Fruit fly (Drosophila melanogaster) whole organism, adult: ENCODE data around the gene CG43672.

Source experiments
- CG11617 ChIP-seq: fragments of 200-800 bp; sonication (Bioruptor generic); optimal IDR thresholded peaks from 2 replicates; lab custom pipeline; 2017; ENCODE audit warnings: mild to moderate bottlenecking, missing biosample characterization, missing genetic modification reagents, missing genetic modification characterization
- CG12768 ChIP-seq: fragments of 200-800 bp; sonication (Bioruptor generic); optimal IDR thresholded peaks from 2 replicates; lab custom pipeline; 2017; ENCODE audit warnings: missing biosample characterization, missing genetic modification characterization, mild to moderate bottlenecking, moderate library complexity, missing genetic modification reagents
- CG14711 ChIP-seq: fragments of 200-800 bp; sonication (Bioruptor generic); optimal IDR thresholded peaks from 2 replicates; lab custom pipeline; 2018; ENCODE audit warnings: missing biosample characterization, mild to moderate bottlenecking, missing genetic modification characterization, moderate library complexity
- CG1620 ChIP-seq: fragments of 200-800 bp; sonication (Bioruptor generic); optimal IDR thresholded peaks from 2 replicates; lab custom pipeline; 2016; ENCODE audit warnings: missing biosample characterization, missing genetic modification characterization
- CG33017 ChIP-seq: fragments of 200-800 bp; sonication (Bioruptor generic); optimal IDR thresholded peaks from 2 replicates; lab custom pipeline; 2018; ENCODE audit warnings: missing biosample characterization, mild to moderate bottlenecking, missing genetic modification characterization, moderate library complexity
- CG5204 ChIP-seq: fragments of 200-800 bp; sonication (Bioruptor generic); optimal IDR thresholded peaks from 2 replicates; lab custom pipeline; 2016; ENCODE audit warnings: missing biosample characterization, missing genetic modification characterization
- CG7045 ChIP-seq: fragments of 200-800 bp; sonication (Bioruptor generic); optimal IDR thresholded peaks from 2 replicates; lab custom pipeline; 2017; ENCODE audit warnings: missing biosample characterization, mild to moderate bottlenecking, missing genetic modification characterization
- CG7101 ChIP-seq: fragments of 200-800 bp; sonication (Bioruptor generic); optimal IDR thresholded peaks from 2 replicates; lab custom pipeline; 2018; ENCODE audit warnings: missing biosample characterization, mild to moderate bottlenecking, missing genetic modification characterization, moderate library complexity
- Clk ChIP-seq: fragments of 200-800 bp; sonication (Bioruptor generic); optimal IDR thresholded peaks from 2 replicates; lab custom pipeline; 2017; ENCODE audit warnings: missing biosample characterization, missing genetic modification characterization
- Crg-1 ChIP-seq: fragments of 200-800 bp; sonication (Bioruptor generic); optimal IDR thresholded peaks from 2 replicates; lab custom pipeline; 2016; ENCODE audit warnings: missing biosample characterization, missing genetic modification characterization
- Hr96 ChIP-seq: fragments of 200-800 bp; sonication (Bioruptor generic); optimal IDR thresholded peaks from 2 replicates; lab custom pipeline; 2016; ENCODE audit warnings: missing biosample characterization, missing genetic modification characterization
- Mnt ChIP-seq: fragments of 200-800 bp; sonication (Bioruptor generic); optimal IDR thresholded peaks from 2 replicates; lab custom pipeline; 2016; ENCODE audit warnings: missing biosample characterization, mild to moderate bottlenecking, missing genetic modification characterization
- bab1 ChIP-seq: fragments of 200-800 bp; sonication (Bioruptor generic); optimal IDR thresholded peaks from 3 replicates; lab custom pipeline; 2019; ENCODE audit warnings: missing biosample characterization, mild to moderate bottlenecking, missing genetic modification characterization, moderate library complexity
- cic ChIP-seq: fragments of 200-800 bp; sonication (Bioruptor generic); optimal IDR thresholded peaks from 2 replicates; lab custom pipeline; 2017; ENCODE audit warnings: missing biosample characterization, mild to moderate bottlenecking, missing genetic modification characterization, moderate library complexity
- cnc ChIP-seq, 2 experiments: fragments of >200 bp; optimal IDR thresholded peaks; 2 replicates each; lab custom pipeline; 2017
- kay ChIP-seq: fragments of 200-800 bp; sonication (Bioruptor generic); peaks from one replicate; lab custom pipeline; 2016; ENCODE audit warnings: missing biosample characterization, missing genetic modification characterization, borderline replicate concordance
- ovo ChIP-seq: fragments of 200-800 bp; sonication (Bioruptor generic); optimal IDR thresholded peaks from 2 replicates; lab custom pipeline; 2016; ENCODE audit warnings: missing biosample characterization, missing genetic modification characterization
- pad ChIP-seq: fragments of 200-800 bp; sonication (Bioruptor generic); optimal IDR thresholded peaks from 3 replicates; lab custom pipeline; 2017; ENCODE audit warnings: missing biosample characterization, missing genetic modification characterization, mild to moderate bottlenecking, moderate library complexity, missing genetic modification reagents
- tj ChIP-seq: fragments of 200-800 bp; sonication (Bioruptor generic); optimal IDR thresholded peaks from 3 replicates; lab custom pipeline; 2017; ENCODE audit warnings: missing biosample characterization, mild to moderate bottlenecking, missing genetic modification characterization, moderate library complexity
- toe ChIP-seq: fragments of 200-800 bp; sonication (Bioruptor generic); optimal IDR thresholded peaks from 2 replicates; lab custom pipeline; 2016; ENCODE audit warnings: missing biosample characterization, missing genetic modification characterization

The CG43672 gene

DNA sequence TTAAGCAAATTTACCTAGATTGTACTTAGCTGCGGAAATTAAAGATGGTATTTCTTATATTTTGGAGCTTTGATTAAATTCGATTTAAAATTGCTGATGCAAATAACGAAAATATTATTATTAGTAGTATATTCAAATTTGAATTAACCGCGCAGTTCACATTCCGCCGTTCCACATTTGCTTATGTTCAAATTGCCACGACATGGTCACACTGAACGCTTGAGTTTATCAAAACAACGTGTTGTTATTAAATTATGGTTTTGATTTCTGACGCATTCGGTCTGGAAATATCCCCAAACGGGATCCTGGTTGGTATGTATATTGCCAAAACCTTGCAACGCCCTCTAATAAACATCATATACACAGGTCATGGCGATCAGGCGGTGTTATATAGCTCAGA lies 3.3 kb upstream of the CG43672 start, which contains the start of gene CG33172:
CG33172 (plus strand) TSS at position 208 of the 400 bp plus-strand sequence.
- no peak for TF ChIP-seq Mnt (GFP tag; lab: Kevin White, UChicago)

DNA sequence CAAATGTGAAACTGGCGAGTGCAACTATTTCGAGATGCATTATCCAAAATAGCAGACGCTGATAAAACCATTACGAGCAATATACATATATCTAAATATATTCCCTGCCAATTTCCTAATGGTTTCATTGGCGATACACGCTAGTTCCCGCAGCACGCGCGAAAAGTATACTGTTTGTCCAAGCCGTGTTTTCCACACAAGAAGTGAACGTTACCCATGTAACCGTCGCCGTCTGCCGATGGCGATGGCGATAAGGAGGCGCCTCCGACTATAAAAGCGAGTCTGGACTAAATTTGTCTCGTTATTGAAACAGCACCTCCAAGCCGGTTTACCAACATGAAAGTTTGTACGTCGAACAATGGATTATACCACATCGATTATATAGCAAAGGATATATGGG lies 6.1 kb downstream of the CG43672 start, which contains the start of gene CG43673:
CG43673 (plus strand) TSS at position 301 of the 400 bp plus-strand sequence.
- no peak for TF ChIP-seq CG7045 (GFP tag; lab: Kevin White, UChicago)
- no peak for TF ChIP-seq CG7101 (tag; lab: Kevin White, UChicago)
- no peak for TF ChIP-seq CG14711 (tag; lab: Kevin White, UChicago)
- no peak for TF ChIP-seq cnc (optimal IDR thresholded peaks at IDR 0.05; lab: Kevin White, UChicago)
- no peak for TF ChIP-seq Hr96
- no peak for TF ChIP-seq CG5204 (GFP tag; lab: Kevin White, UChicago)
- no peak for TF ChIP-seq CG11617
- no peak for TF ChIP-seq ovo (GFP tag; lab: Kevin White, UChicago)
- TF ChIP-seq toe (GFP tag; lab: Kevin White, UChicago) = no peak
- TF ChIP-seq CG12768 (GFP tag; lab: Kevin White, UChicago) = no peak
- TF ChIP-seq Mnt (GFP tag; lab: Kevin White, UChicago) = no peak

DNA sequence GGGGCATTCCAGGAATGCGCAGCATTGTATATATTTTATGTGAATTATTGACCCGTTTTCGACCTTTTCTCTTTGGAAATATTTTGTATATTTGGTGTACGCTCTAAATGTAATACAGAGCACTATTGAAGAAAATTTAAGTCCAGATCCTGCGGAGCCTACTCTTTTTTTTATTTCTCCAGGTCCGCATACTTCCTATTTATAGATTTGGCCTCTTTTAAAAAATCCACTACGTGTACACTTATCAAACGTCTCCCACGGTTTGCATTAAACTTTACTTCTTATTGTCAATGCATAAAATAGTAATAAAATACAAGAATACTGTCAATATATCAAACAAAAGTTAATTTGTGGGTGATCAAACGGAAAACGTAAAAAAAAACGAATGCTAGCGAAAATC lies 10.8 kb downstream of the CG43672 start, which contains the start of gene Efhc1.1:
Efhc1.1 (minus strand) TSS at position 101 of the 400 bp plus-strand sequence.
- no peak for TF ChIP-seq CG14711 (tag; lab: Kevin White, UChicago)
- no peak for TF ChIP-seq Mnt (GFP tag; lab: Kevin White, UChicago)
- TF ChIP-seq CG5204 (GFP tag; lab: Kevin White, UChicago) = no peak
- no peak for TF ChIP-seq Hr96
- no peak for TF ChIP-seq pad (GFP tag; lab: Kevin White, UChicago)
- TF ChIP-seq Clk (GFP tag; lab: Kevin White, UChicago) = no peak
- TF ChIP-seq CG12768 (GFP tag; lab: Kevin White, UChicago) = no peak

DNA sequence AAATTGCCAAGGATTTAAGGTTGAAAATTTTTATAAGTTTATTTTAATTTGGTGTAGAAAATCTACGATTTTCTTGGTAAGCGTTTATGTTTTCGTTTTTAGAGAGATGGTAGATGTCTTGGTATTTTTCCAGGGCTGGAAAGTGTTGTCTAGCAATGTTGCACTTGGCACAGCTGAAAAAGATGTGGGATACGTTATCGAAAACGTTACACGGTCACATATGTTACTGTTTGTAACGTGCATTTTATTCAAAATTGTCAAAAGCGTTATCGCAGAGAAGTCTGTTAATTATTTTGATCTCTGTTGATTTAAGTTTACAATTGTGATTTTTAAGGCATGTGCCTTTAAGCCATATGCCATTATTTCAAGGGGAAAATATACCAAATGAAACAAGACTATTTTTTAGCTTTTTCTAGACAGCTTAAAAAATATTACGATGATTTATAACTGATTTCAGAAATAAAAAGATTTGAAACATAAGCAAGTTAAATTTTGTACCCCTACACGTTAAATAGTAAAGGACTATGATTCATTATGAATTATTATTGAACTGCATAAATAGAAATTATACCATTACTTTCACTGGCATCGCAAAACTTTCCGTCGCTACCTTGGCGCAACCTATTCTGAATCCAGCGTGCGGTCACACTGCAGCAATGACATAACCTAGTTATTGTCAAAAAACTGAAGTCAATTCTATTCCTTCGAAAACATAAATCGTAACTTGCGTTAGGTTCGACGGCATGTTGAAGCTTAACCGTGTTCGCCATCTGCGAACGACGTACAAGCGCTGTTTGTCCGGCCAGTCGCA lies 12.9 kb downstream of the CG43672 start, which contains the start of the genes Paf-AHalpha and mRpS30:
Paf-AHalpha (minus strand) TSS at position 155 of the 811 bp plus-strand sequence.
mRpS30 (plus strand) TSS at position 619 of the 811 bp plus-strand sequence.
- TF ChIP-seq bab1 = peak; percentile 45
- TF ChIP-seq kay (GFP tag; lab: Kevin White, UChicago) = no peak
- TF ChIP-seq CG33017 (tag; lab: Kevin White, UChicago) = no peak

DNA sequence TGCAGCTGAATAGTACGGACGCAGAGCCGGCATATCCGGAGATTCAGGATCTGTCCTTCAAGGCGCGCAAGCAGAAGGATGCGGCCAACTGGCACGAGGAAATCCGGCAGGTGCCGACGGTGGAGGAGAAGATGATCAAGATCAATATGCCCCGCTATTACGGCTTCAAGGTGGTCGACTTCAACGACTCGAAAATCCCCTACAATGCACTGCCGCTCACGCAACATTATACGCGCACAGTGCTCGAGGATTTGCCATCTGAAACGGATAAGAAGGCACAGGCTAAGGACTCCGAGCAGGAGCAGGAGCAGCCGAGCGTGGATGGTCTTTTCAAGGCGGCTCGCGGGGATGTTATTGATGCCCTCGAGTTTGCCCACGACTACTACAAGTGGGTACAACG lies 13.5 kb downstream of the CG43672 start:
- TF ChIP-seq CG7101 (tag; lab: Kevin White, UChicago) (no peak), cic (GFP tag; lab: Kevin White, UChicago) (no peak), CG1620 (no peak), CG14711 (tag; lab: Kevin White, UChicago) (no peak), cnc (optimal IDR thresholded peaks at IDR 0.05; lab: Kevin White, UChicago) (no peak), CG7045 (GFP tag; lab: Kevin White, UChicago) (no peak), bab1 (no peak), CG33017 (tag; lab: Kevin White, UChicago) (no peak), Crg-1 (no peak), kay (GFP tag; lab: Kevin White, UChicago) (no peak), Hr96 (no peak), pad (GFP tag; lab: Kevin White, UChicago) (no peak), tj (GFP tag; lab: Kevin White, UChicago) (no peak), CG12768 (GFP tag; lab: Kevin White, UChicago) (no peak), toe (GFP tag; lab: Kevin White, UChicago) (no peak), Mnt (GFP tag; lab: Kevin White, UChicago) (no peak)

DNA sequence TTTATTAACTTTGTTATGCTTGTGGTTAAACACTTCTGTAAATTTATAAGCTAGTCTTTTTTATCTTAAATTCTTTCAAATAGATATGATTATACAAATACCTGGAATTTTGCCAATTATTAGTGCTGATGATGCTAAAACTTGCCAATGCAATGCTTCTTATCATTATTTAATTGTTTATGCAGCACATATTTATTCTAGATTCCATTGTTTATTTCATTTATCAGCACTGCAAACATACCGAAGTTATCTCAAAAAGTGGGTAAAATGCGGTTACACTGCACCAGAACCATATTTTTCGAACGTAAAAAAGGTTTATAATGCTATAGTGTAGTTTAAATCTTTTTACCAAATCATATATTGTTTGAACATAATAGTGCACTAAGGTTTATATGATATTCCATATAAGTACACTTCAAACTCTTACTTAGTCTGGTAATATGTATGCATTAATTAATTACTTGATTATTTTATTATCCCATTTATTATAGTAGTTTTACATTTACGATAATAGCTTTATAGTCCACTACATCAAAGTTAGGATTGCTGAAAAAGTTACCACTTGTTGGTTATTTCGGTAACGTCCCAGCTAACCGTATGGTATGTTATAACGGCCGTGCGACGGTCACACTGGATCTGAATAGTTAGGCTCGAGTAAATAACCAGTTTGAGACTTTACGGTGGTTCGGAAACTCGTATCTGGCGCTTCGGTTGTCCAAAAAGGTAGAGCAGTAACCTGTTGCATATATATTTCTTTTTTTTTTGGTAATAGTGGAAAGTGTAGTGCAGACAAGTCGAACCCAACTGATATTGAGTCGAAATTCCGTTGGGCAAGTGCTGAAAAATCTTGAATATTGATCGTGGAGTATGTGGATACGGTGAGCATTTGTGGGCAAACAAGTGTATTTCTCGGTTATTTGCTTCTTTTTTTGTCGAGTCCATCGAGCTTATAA lies 15.7 kb downstream of the CG43672 start, which contains the start of gene Rhp:
Rhp (plus strand) TSS at position 663 of the 953 bp plus-strand sequence.
- TF ChIP-seq kay (GFP tag; lab: Kevin White, UChicago) = no peak
- peak; percentile 24 for TF ChIP-seq bab1
- TF ChIP-seq CG1620 = peak; percentile 20
- TF ChIP-seq cnc (optimal IDR thresholded peaks at IDR 0.05; lab: Kevin White, UChicago) = no peak
- peak; percentile 48 for TF ChIP-seq pad (GFP tag; lab: Kevin White, UChicago)
- no peak for TF ChIP-seq toe (GFP tag; lab: Kevin White, UChicago)
- no peak for TF ChIP-seq CG5204 (GFP tag; lab: Kevin White, UChicago)
- TF ChIP-seq CG14711 (tag; lab: Kevin White, UChicago) = peak; percentile 62
- TF ChIP-seq ovo (GFP tag; lab: Kevin White, UChicago) = peak; percentile 29
- TF ChIP-seq CG11617 = peak; percentile 62
- TF ChIP-seq cic (GFP tag; lab: Kevin White, UChicago) = peak; percentile 70
- peak; percentile 47 for TF ChIP-seq Mnt (GFP tag; lab: Kevin White, UChicago)
- TF ChIP-seq CG7101 (tag; lab: Kevin White, UChicago) = peak; percentile 88
- peak; percentile 68 for TF ChIP-seq tj (GFP tag; lab: Kevin White, UChicago)
- peak; percentile 33 for TF ChIP-seq CG7045 (GFP tag; lab: Kevin White, UChicago)
- TF ChIP-seq CG12768 (GFP tag; lab: Kevin White, UChicago) = peak; percentile 45
- no peak for TF ChIP-seq Clk (GFP tag; lab: Kevin White, UChicago)
- TF ChIP-seq CG33017 (tag; lab: Kevin White, UChicago) = peak; percentile 41
- TF ChIP-seq Hr96 = no peak
- peak; percentile 51 for TF ChIP-seq Crg-1
